Worm (Caenorhabditis elegans) whole organism, L3 larva: Measurements from ENCODE around the gene ska-3.

ENCODE experiments used
- R02D3.7 ChIP-seq: fragments of 150-350 bp; optimal IDR thresholded peaks from 2 replicates; lab custom pipeline; 2014; ENCODE audit warnings: missing biosample characterization, missing genetic modification characterization
- aly-2 ChIP-seq: fragments of 150-350 bp; optimal IDR thresholded peaks from 2 replicates; lab custom pipeline; 2014; ENCODE audit warnings: missing biosample characterization, missing genetic modification characterization
- egl-27 ChIP-seq: sonication (generic microtip); optimal IDR thresholded peaks from 4 replicates; lab custom pipeline; 2017; ENCODE audit warnings: missing biosample characterization, missing genetic modification reagents, missing genetic modification characterization
- elt-2 ChIP-seq: sonication (generic microtip); optimal IDR thresholded peaks from 2 replicates; lab custom pipeline; 2016; ENCODE audit warnings: missing genetic modification reagents, mild to moderate bottlenecking, missing genetic modification characterization, missing compliant biosample characterization
- elt-3 ChIP-seq, 3 experiments: fragments of 150-350 bp in 1 of 3; sonication (generic microtip) in 2 of 3; optimal IDR thresholded peaks; 2 replicates in 2 of 3; 4 replicates in 1 of 3; lab custom pipeline; 2014 to 2017; ENCODE audit warnings: missing biosample characterization in 3 of 3, missing genetic modification characterization in 3 of 3
- fos-1 ChIP-seq: fragments of 150-350 bp; optimal IDR thresholded peaks from 2 replicates; lab custom pipeline; 2014; ENCODE audit warnings: missing biosample characterization, missing genetic modification characterization
- lin-15B ChIP-seq: fragments of 150-350 bp; optimal IDR thresholded peaks from 2 replicates; lab custom pipeline; 2014; ENCODE audit warnings: missing biosample characterization, missing genetic modification characterization
- mdl-1 ChIP-seq: fragments of 150-350 bp; optimal IDR thresholded peaks from 2 replicates; lab custom pipeline; 2014; ENCODE audit warnings: missing biosample characterization, missing genetic modification characterization
- nhr-11 ChIP-seq: fragments of 150-350 bp; optimal IDR thresholded peaks from 2 replicates; lab custom pipeline; 2014; ENCODE audit warnings: missing biosample characterization, missing genetic modification characterization
- snpc-4 ChIP-seq: fragments of 150-350 bp; optimal IDR thresholded peaks from 2 replicates; lab custom pipeline; 2014; ENCODE audit warnings: missing biosample characterization, missing genetic modification characterization
- unc-39 ChIP-seq: sonication (generic microtip); optimal IDR thresholded peaks from 4 replicates; lab custom pipeline; 2017; ENCODE audit warnings: missing biosample characterization, missing genetic modification characterization
- ztf-4 ChIP-seq: fragments of 150-350 bp; optimal IDR thresholded peaks from 2 replicates; lab custom pipeline; 2014; ENCODE audit warnings: missing biosample characterization, missing genetic modification characterization

- TF ChIP-seq unc-39 (no peak), elt-3 (tag; optimal IDR thresholded peaks at IDR 0.05; lab: Kevin White, UChicago) (no peak), mdl-1 (tag; lab: Kevin White, UChicago) (no peak), nhr-11 (tag; lab: Kevin White, UChicago) (no peak), elt-2 (tag; lab: Kevin White, UChicago) (no peak), ztf-4 (tag; lab: Kevin White, UChicago) (no peak), egl-27 (tag; lab: Kevin White, UChicago) (no peak), lin-15B (no peak), snpc-4 (tag; lab: Kevin White, UChicago) (no peak), R02D3.7 (tag; lab: Kevin White, UChicago) (no peak), fos-1 (tag; lab: Kevin White, UChicago) (no peak), aly-2 (tag; lab: Kevin White, UChicago) (no peak)
Observed at ce11 chrIII:5683998-5684397, 5.2 kb upstream of the ska-3 start, which contains the start of gene rcan-1.
